Fruit fly (Drosophila melanogaster) whole organism, embryonic: ENCODE data around the gene CG43610.

ENCODE experiments used
- Atf3 ChIP-seq: fragments of 200-800 bp; sonication (Bioruptor generic); optimal IDR thresholded peaks from 3 replicates; lab custom pipeline; 2016; ENCODE audit warnings: missing biosample characterization, missing genetic modification characterization
- Bdp1 ChIP-seq: fragments of 200-800 bp; sonication (Bioruptor generic); optimal IDR thresholded peaks from 3 replicates; lab custom pipeline; 2016; ENCODE audit warnings: missing biosample characterization, missing genetic modification characterization
- CG10431 ChIP-seq: fragments of 200-800 bp; sonication (Bioruptor generic); optimal IDR thresholded peaks from 3 replicates; lab custom pipeline; 2018; ENCODE audit warnings: missing biosample characterization, mild to moderate bottlenecking, missing genetic modification characterization
- CG10565 ChIP-seq: fragments of 200-800 bp; sonication (Bioruptor generic); optimal IDR thresholded peaks from 3 replicates; lab custom pipeline; 2016; ENCODE audit warnings: missing biosample characterization, mild to moderate bottlenecking, missing genetic modification characterization
- CG10654 ChIP-seq: fragments of 200-800 bp; sonication (Bioruptor generic); optimal IDR thresholded peaks from 2 replicates; lab custom pipeline; 2016; ENCODE audit warnings: missing biosample characterization, missing genetic modification characterization
- CG11456 ChIP-seq: fragments of 200-800 bp; sonication (Bioruptor generic); IDR thresholded peaks from 3 replicates; pipeline ENCODE4 v1.3.6; 2022; ENCODE audit warnings: missing biosample characterization, missing genetic modification characterization
- CG11560 ChIP-seq: fragments of 200-800 bp; sonication (Bioruptor generic); IDR thresholded peaks from 3 replicates; pipeline ENCODE4 v1.3.6; 2022; ENCODE audit warnings: missing biosample characterization, missing genetic modification characterization
- CG16779 ChIP-seq: fragments of 200-800 bp; sonication (Bioruptor generic); IDR thresholded peaks from 2 replicates; pipeline ENCODE4 v1.3.6; 2022; ENCODE audit warnings: missing biosample characterization, missing genetic modification characterization
- CG16863 ChIP-seq: fragments of 200-800 bp; sonication (Bioruptor generic); optimal IDR thresholded peaks from 3 replicates; lab custom pipeline; 2016; ENCODE audit warnings: missing biosample characterization, missing genetic modification characterization
- CG30431 ChIP-seq: fragments of 200-800 bp; sonication (Bioruptor generic); optimal IDR thresholded peaks from 2 replicates; lab custom pipeline; 2017; ENCODE audit warnings: missing biosample characterization, missing genetic modification characterization
- CG3281 ChIP-seq: fragments of 200-800 bp; sonication (Bioruptor generic); optimal IDR thresholded peaks from 3 replicates; lab custom pipeline; 2017; ENCODE audit warnings: missing biosample characterization, mild to moderate bottlenecking, missing genetic modification characterization
- CG34376 ChIP-seq: fragments of 200-800 bp; sonication (Bioruptor generic); optimal IDR thresholded peaks from 2 replicates; lab custom pipeline; 2018; ENCODE audit warnings: missing biosample characterization, mild to moderate bottlenecking, missing genetic modification characterization
- CG4404 ChIP-seq: fragments of 200-800 bp; sonication (Bioruptor generic); IDR thresholded peaks from 2 replicates; pipeline ENCODE4 v1.3.6; 2022; ENCODE audit warnings: missing biosample characterization, missing genetic modification characterization
- CG4854 ChIP-seq: fragments of 200-800 bp; sonication (Bioruptor generic); optimal IDR thresholded peaks from 2 replicates; lab custom pipeline; 2016; ENCODE audit warnings: missing biosample characterization, missing genetic modification characterization, inconsistent platforms
- CG5953 ChIP-seq: fragments of 200-800 bp; sonication (Bioruptor generic); IDR thresholded peaks from 2 replicates; pipeline ENCODE4 v1.3.6; 2022; ENCODE audit warnings: missing biosample characterization, missing genetic modification characterization
- CG6683 ChIP-seq: fragments of 200-800 bp; sonication (Bioruptor generic); optimal IDR thresholded peaks from 2 replicates; lab custom pipeline; 2017; ENCODE audit warnings: missing biosample characterization, mild to moderate bottlenecking, missing genetic modification characterization, missing genetic modification reagents
- CG6854 ChIP-seq: fragments of 200-800 bp; sonication (Bioruptor generic); optimal IDR thresholded peaks from 3 replicates; lab custom pipeline; 2017; ENCODE audit warnings: missing biosample characterization, mild to moderate bottlenecking, missing genetic modification characterization
- CG7786 ChIP-seq: fragments of 200-800 bp; sonication (Bioruptor generic); optimal IDR thresholded peaks from 2 replicates; lab custom pipeline; 2016; ENCODE audit warnings: missing biosample characterization, missing genetic modification characterization
- CG9817 ChIP-seq: fragments of 200-800 bp; sonication (Bioruptor generic); optimal IDR thresholded peaks from 2 replicates; lab custom pipeline; 2018; ENCODE audit warnings: missing biosample characterization, mild to moderate bottlenecking, missing genetic modification characterization, moderate library complexity
- CrebB ChIP-seq: fragments of 200-800 bp; sonication (Bioruptor generic); optimal IDR thresholded peaks from 3 replicates; lab custom pipeline; 2018; ENCODE audit warnings: missing biosample characterization, mild to moderate bottlenecking, missing genetic modification characterization
- Dbx ChIP-seq: fragments of 200-800 bp; sonication (Bioruptor generic); IDR thresholded peaks from 3 replicates; pipeline ENCODE4 v1.3.6; 2022; ENCODE audit warnings: missing biosample characterization, missing genetic modification characterization
- Ets65A ChIP-seq: fragments of 200-800 bp; sonication (Bioruptor generic); peaks from one replicate; lab custom pipeline; 2016; ENCODE audit warnings: missing biosample characterization, missing genetic modification characterization
- Fer2 ChIP-seq: fragments of 200-800 bp; sonication (Bioruptor generic); optimal IDR thresholded peaks from 2 replicates; lab custom pipeline; 2018; ENCODE audit warnings: missing biosample characterization, mild to moderate bottlenecking, missing genetic modification characterization, moderate library complexity
- Gsc ChIP-seq: fragments of 200-800 bp; sonication (Bioruptor generic); IDR thresholded peaks from 2 replicates; pipeline ENCODE4 v1.3.6; 2022; ENCODE audit warnings: missing biosample characterization, missing genetic modification characterization
- Hand ChIP-seq: fragments of 200-800 bp; sonication (Bioruptor generic); optimal IDR thresholded peaks from 2 replicates; lab custom pipeline; 2017; ENCODE audit warnings: mild to moderate bottlenecking, missing biosample characterization, missing genetic modification reagents, missing genetic modification characterization
- Neu2 ChIP-seq: fragments of 200-800 bp; sonication (Bioruptor generic); optimal IDR thresholded peaks from 3 replicates; lab custom pipeline; 2016; ENCODE audit warnings: missing biosample characterization, missing genetic modification characterization, borderline replicate concordance
- Nf-YA ChIP-seq: fragments of 200-800 bp; sonication (Bioruptor generic); IDR thresholded peaks from 2 replicates; pipeline ENCODE4 v1.3.6; 2022; ENCODE audit warnings: missing biosample characterization, missing genetic modification characterization
- NfI ChIP-seq: fragments of 200-800 bp; sonication (Bioruptor generic); optimal IDR thresholded peaks from 3 replicates; lab custom pipeline; 2018; ENCODE audit warnings: missing biosample characterization, mild to moderate bottlenecking, missing genetic modification characterization, moderate library complexity
- Opbp ChIP-seq: fragments of 200-800 bp; sonication (Bioruptor generic); IDR thresholded peaks from 3 replicates; pipeline ENCODE4 v1.3.6; 2022; ENCODE audit warnings: missing biosample characterization, missing genetic modification characterization; ENCODE audit not compliant: partially characterized antibody
- bbx ChIP-seq: fragments of 200-800 bp; sonication (Bioruptor generic); IDR thresholded peaks from 2 replicates; pipeline ENCODE4 v1.3.6; 2022; ENCODE audit warnings: missing biosample characterization, missing genetic modification characterization; ENCODE audit not compliant: partially characterized antibody
- croc ChIP-seq: fragments of 200-800 bp; sonication (Bioruptor generic); conservative IDR thresholded peaks from 3 replicates; pipeline ENCODE4 v1.3.6; 2022; ENCODE audit warnings: missing biosample characterization, missing genetic modification characterization
- cwo ChIP-seq: fragments of 200-800 bp; sonication (Bioruptor generic); optimal IDR thresholded peaks from 3 replicates; lab custom pipeline; 2017; ENCODE audit warnings: missing biosample characterization, missing genetic modification characterization, mild to moderate bottlenecking, moderate library complexity, missing genetic modification reagents
- dan ChIP-seq: fragments of 200-800 bp; sonication (Bioruptor generic); IDR thresholded peaks from 2 replicates; pipeline ENCODE4 v1.3.6; 2022; ENCODE audit warnings: missing biosample characterization, missing genetic modification characterization
- dati ChIP-seq: fragments of 200-800 bp; sonication (Bioruptor generic); IDR thresholded peaks from 2 replicates; pipeline ENCODE4 v1.3.6; 2022; ENCODE audit warnings: missing biosample characterization, missing genetic modification characterization
- dm ChIP-seq: fragments of 200-800 bp; sonication (Bioruptor generic); optimal IDR thresholded peaks from 3 replicates; lab custom pipeline; 2016; ENCODE audit warnings: missing biosample characterization, missing genetic modification characterization
- dmrt11E ChIP-seq: fragments of 200-800 bp; sonication (Bioruptor generic); optimal IDR thresholded peaks from 3 replicates; lab custom pipeline; 2018; ENCODE audit warnings: missing biosample characterization, mild to moderate bottlenecking, missing genetic modification characterization, moderate library complexity
- gfzf ChIP-seq: fragments of 200-800 bp; sonication (Bioruptor generic); optimal IDR thresholded peaks from 2 replicates; lab custom pipeline; 2016; ENCODE audit warnings: missing biosample characterization, mild to moderate bottlenecking, missing genetic modification characterization, moderate library complexity
- hbn ChIP-seq: fragments of 200-800 bp; sonication (Bioruptor generic); IDR thresholded peaks from 2 replicates; pipeline ENCODE4 v1.3.6; 2022; ENCODE audit warnings: missing biosample characterization, missing genetic modification characterization; ENCODE audit not compliant: partially characterized antibody
- hth ChIP-seq: fragments of >200 bp; optimal IDR thresholded peaks from 2 replicates; lab custom pipeline; 2017; ENCODE audit warnings: inconsistent platforms
- klu ChIP-seq: fragments of 200-800 bp; sonication (Bioruptor generic); IDR thresholded peaks from 2 replicates; pipeline ENCODE4 v1.3.6; 2022; ENCODE audit warnings: missing biosample characterization, missing genetic modification characterization
- knrl ChIP-seq: fragments of 200-800 bp; sonication (Bioruptor generic); IDR thresholded peaks from 3 replicates; pipeline ENCODE4 v1.3.6; 2022; ENCODE audit warnings: missing biosample characterization, missing genetic modification characterization; ENCODE audit not compliant: partially characterized antibody
- nerfin-1 ChIP-seq: fragments of 200-800 bp; sonication (Bioruptor generic); optimal IDR thresholded peaks from 3 replicates; lab custom pipeline; 2019; ENCODE audit warnings: missing biosample characterization, mild to moderate bottlenecking, missing genetic modification characterization, moderate library complexity
- rib ChIP-seq: fragments of 200-800 bp; sonication (Bioruptor generic); IDR thresholded peaks from 2 replicates; pipeline ENCODE4 v1.3.6; 2022; ENCODE audit warnings: missing biosample characterization, missing genetic modification characterization
- sd ChIP-seq: fragments of 200-800 bp; sonication (Bioruptor generic); optimal IDR thresholded peaks from 3 replicates; lab custom pipeline; 2018; ENCODE audit warnings: missing biosample characterization, mild to moderate bottlenecking, missing genetic modification characterization, moderate library complexity
- shn ChIP-seq: fragments of 200-800 bp; sonication (Bioruptor generic); optimal IDR thresholded peaks from 3 replicates; lab custom pipeline; 2016; ENCODE audit warnings: missing biosample characterization, missing genetic modification characterization
- slbo ChIP-seq: fragments of 200-800 bp; sonication (Bioruptor generic); IDR thresholded peaks from 2 replicates; pipeline ENCODE4 v1.3.6; 2022; ENCODE audit warnings: missing biosample characterization, missing genetic modification characterization
- ssp ChIP-seq: fragments of 200-800 bp; sonication (Bioruptor generic); IDR thresholded peaks from 2 replicates; pipeline ENCODE4 v1.3.6; 2022; ENCODE audit warnings: missing biosample characterization, missing genetic modification characterization
- tio ChIP-seq: fragments of 200-800 bp; sonication (Bioruptor generic); optimal IDR thresholded peaks from 2 replicates; lab custom pipeline; 2017; ENCODE audit warnings: missing biosample characterization, missing genetic modification characterization, inconsistent platforms
- trh ChIP-seq: fragments of 200-800 bp; sonication (Bioruptor generic); optimal IDR thresholded peaks from 2 replicates; lab custom pipeline; 2016; ENCODE audit warnings: missing biosample characterization, missing genetic modification characterization

Gene CG43610

dm6 chr2L:6787029-6787972 lies 11.7 kb upstream of the CG43610 start (continued):
- TF ChIP-seq CG10431 (GFP tag; lab: Kevin White, UChicago): peak; percentile 88
- peak; percentile 90 for TF ChIP-seq slbo (GFP tag; lab: Robert Waterston, UW)
- TF ChIP-seq hth (lab: Kevin White, UChicago): no peak
- no peak for TF ChIP-seq dan (GFP tag; lab: Robert Waterston, UW)
- TF ChIP-seq CG7786 (GFP tag; lab: Kevin White, UChicago): peak; percentile 97
- TF ChIP-seq dmrt11E (tag; lab: Kevin White, UChicago): peak; percentile 86
- peak; percentile 93 for TF ChIP-seq klu (GFP tag; lab: Robert Waterston, UW)
- TF ChIP-seq CG4854 (GFP tag; lab: Kevin White, UChicago): peak; percentile 92
- peak; percentile 56 for TF ChIP-seq Nf-YA (GFP tag; lab: Robert Waterston, UW)
- peak; percentile 87 for TF ChIP-seq CG6683 (GFP tag; lab: Kevin White, UChicago)
- TF ChIP-seq bbx (GFP tag; lab: Robert Waterston, UW): no peak
- TF ChIP-seq CG16863 (GFP tag; lab: Kevin White, UChicago): peak; percentile 97
- peak; percentile 64 for TF ChIP-seq dati (GFP tag; lab: Robert Waterston, UW)
- peak; percentile 86 for TF ChIP-seq CrebB (tag; lab: Kevin White, UChicago)
- peak; percentile 94 for TF ChIP-seq dm
- peak; percentile 95 for TF ChIP-seq CG6854
- peak; percentile 96 for TF ChIP-seq cwo
- TF ChIP-seq CG11456 (GFP tag; lab: Robert Waterston, UW): peak; percentile 85
- peak; percentile 84 for TF ChIP-seq CG11560
- peak; percentile 89 for TF ChIP-seq Fer2 (tag; lab: Kevin White, UChicago)
- TF ChIP-seq Bdp1: peak; percentile 82
- TF ChIP-seq shn (GFP tag; lab: Kevin White, UChicago): peak; percentile 97
- peak; percentile 86 for TF ChIP-seq CG4404
- peak; percentile 78 for TF ChIP-seq Dbx
- TF ChIP-seq knrl (GFP tag; lab: Robert Waterston, UW): peak; percentile 64; the same call in 2 of the 3 replicates
- peak; percentile 92 for TF ChIP-seq Hand (GFP tag; lab: Kevin White, UChicago)
- TF ChIP-seq Ets65A: peak; percentile 99
- TF ChIP-seq gfzf: peak; percentile 25
- peak; percentile 88 for TF ChIP-seq Neu2 (GFP tag; lab: Kevin White, UChicago)
- peak; percentile 87 for TF ChIP-seq croc (GFP tag; lab: Robert Waterston, UW)
- peak; percentile 78 for TF ChIP-seq sd (tag; lab: Kevin White, UChicago)
- peak; percentile 92 for TF ChIP-seq CG34376
- TF ChIP-seq hbn (GFP tag; lab: Robert Waterston, UW): no peak
- peak; percentile 70 for TF ChIP-seq CG5953
- TF ChIP-seq Gsc: peak; percentile 50
- peak; percentile 95 for TF ChIP-seq NfI (GFP tag; lab: Kevin White, UChicago)
- peak; percentile 61 for TF ChIP-seq CG16779 (GFP tag; lab: Robert Waterston, UW)
- peak; percentile 75 for TF ChIP-seq ssp
- peak; percentile 95 for TF ChIP-seq Atf3 (GFP tag; lab: Kevin White, UChicago)
- TF ChIP-seq CG10654 (GFP tag; lab: Kevin White, UChicago): peak; percentile 95
- peak; percentile 90 for TF ChIP-seq CG9817 (tag; lab: Kevin White, UChicago)
- peak; percentile 93 for TF ChIP-seq CG30431
- TF ChIP-seq CG10565: peak; percentile 85
- peak; percentile 98 for TF ChIP-seq tio (GFP tag; lab: Kevin White, UChicago)
- peak; percentile 62 for TF ChIP-seq rib (GFP tag; lab: Robert Waterston, UW)
- TF ChIP-seq Opbp (GFP tag; lab: Robert Waterston, UW): 0 out of 3 replicates have a peak, but pooled peaks have one; percentile 44
- peak; percentile 93 for TF ChIP-seq nerfin-1
- TF ChIP-seq trh (GFP tag; lab: Kevin White, UChicago): peak; percentile 88
- TF ChIP-seq CG3281 (GFP tag; lab: Kevin White, UChicago): peak; percentile 97
